Worm (Caenorhabditis elegans) whole organism, young adult: Measurements from ENCODE around the gene ubq-1.
A peak's percentile ranks its signal among the peaks of the same experiment; 100 is the strongest.

Source experiments
- D2030.7 ChIP-seq: fragments of 200-800 bp; sonication (Bioruptor generic); IDR thresholded peaks from 2 replicates; pipeline ENCODE4 v1.3.6; 2022; ENCODE audit warnings: missing genetic modification reagents, missing genetic modification characterization, missing compliant biosample characterization
- F10E7.11 ChIP-seq: sonication (generic microtip); optimal IDR thresholded peaks from 2 replicates; lab custom pipeline; 2017; ENCODE audit warnings: mild to moderate bottlenecking, missing genetic modification characterization, moderate library complexity, missing compliant biosample characterization
- F39B2.1 ChIP-seq: fragments of 200-800 bp; sonication (Bioruptor generic); IDR thresholded peaks from 2 replicates; pipeline ENCODE4 v1.3.6; 2022; ENCODE audit warnings: missing genetic modification reagents, missing genetic modification characterization, missing compliant biosample characterization
- F57C9.4 ChIP-seq: sonication (generic microtip); optimal IDR thresholded peaks from 2 replicates; lab custom pipeline; 2017; ENCODE audit warnings: mild to moderate bottlenecking, missing genetic modification characterization, missing compliant biosample characterization
- Y53F4B.3 ChIP-seq: fragments of 200-800 bp; sonication (Bioruptor generic); IDR thresholded peaks from 2 replicates; pipeline ENCODE4 v1.3.6; 2022; ENCODE audit warnings: missing genetic modification reagents, missing genetic modification characterization, missing compliant biosample characterization
- ama-1 ChIP-seq, 3 experiments: fragments of 150-350 bp in 1 of 3; sonication (generic microtip) in 2 of 3; optimal IDR thresholded peaks; 2 replicates each; lab custom pipeline; 2014 to 2018; ENCODE audit warnings: missing biosample characterization in 2 of 3, missing genetic modification characterization in 2 of 3, missing genetic modification reagents in 2 of 3
- atf-7 ChIP-seq: sonication (generic microtip); optimal IDR thresholded peaks from 2 replicates; lab custom pipeline; 2017; ENCODE audit warnings: mild to moderate bottlenecking, missing genetic modification characterization, missing compliant biosample characterization
- ceh-79 ChIP-seq: sonication (generic microtip); optimal IDR thresholded peaks from 2 replicates; lab custom pipeline; 2017; ENCODE audit warnings: mild to moderate bottlenecking, missing genetic modification characterization, missing compliant biosample characterization
- chd-7 ChIP-seq: sonication (generic microtip); optimal IDR thresholded peaks from 2 replicates; lab custom pipeline; 2016; ENCODE audit warnings: mild to moderate bottlenecking, missing genetic modification characterization, moderate library complexity, missing compliant biosample characterization
- dox-1 ChIP-seq: fragments of 200-800 bp; sonication (Bioruptor generic); IDR thresholded peaks from 2 replicates; pipeline ENCODE4 v1.3.6; 2022; ENCODE audit warnings: missing genetic modification reagents, missing genetic modification characterization, missing compliant biosample characterization
- dpff-1 ChIP-seq: sonication (generic microtip); optimal IDR thresholded peaks from 2 replicates; lab custom pipeline; 2017; ENCODE audit warnings: mild to moderate bottlenecking, missing genetic modification characterization, missing compliant biosample characterization
- dpl-1 ChIP-seq: fragments of 150-350 bp; optimal IDR thresholded peaks from 2 replicates; lab custom pipeline; 2014; ENCODE audit warnings: missing biosample characterization, missing genetic modification reagents, missing genetic modification characterization
- efl-1 ChIP-seq: fragments of 150-350 bp; optimal IDR thresholded peaks from 2 replicates; lab custom pipeline; 2014; ENCODE audit warnings: missing biosample characterization, missing genetic modification reagents, missing genetic modification characterization
- fkh-3 ChIP-seq: sonication (generic microtip); optimal IDR thresholded peaks from 2 replicates; lab custom pipeline; 2016; ENCODE audit warnings: mild to moderate bottlenecking, missing genetic modification characterization, missing compliant biosample characterization
- hlh-26 ChIP-seq: fragments of 200-800 bp; sonication (Bioruptor generic); conservative IDR thresholded peaks from 2 replicates; pipeline ENCODE4 v1.3.6; 2022; ENCODE audit warnings: missing genetic modification reagents, missing genetic modification characterization, missing compliant biosample characterization
- hmg-1.2 ChIP-seq: fragments of 200-800 bp; sonication (Bioruptor generic); IDR thresholded peaks from 2 replicates; pipeline ENCODE4 v1.3.6; 2022; ENCODE audit warnings: missing genetic modification reagents, missing genetic modification characterization, missing compliant biosample characterization
- hmg-20 ChIP-seq: fragments of 200-800 bp; sonication (Bioruptor generic); IDR thresholded peaks from 2 replicates; pipeline ENCODE4 v1.3.6; 2022; ENCODE audit warnings: missing genetic modification reagents, missing genetic modification characterization, missing compliant biosample characterization
- hrde-1 ChIP-seq: sonication (generic microtip); optimal IDR thresholded peaks from 2 replicates; lab custom pipeline; 2016; ENCODE audit warnings: missing genetic modification characterization, mild to moderate bottlenecking, missing compliant biosample characterization, moderate library complexity, missing genotype, missing genetic modification reagents, borderline replicate concordance
- lag-1 ChIP-seq: fragments of 200-800 bp; sonication (Bioruptor generic); IDR thresholded peaks from 2 replicates; pipeline ENCODE4 v1.3.6; 2022; ENCODE audit warnings: missing genetic modification reagents, missing genetic modification characterization, missing compliant biosample characterization
- madf-10 ChIP-seq: sonication (generic microtip); optimal IDR thresholded peaks from 2 replicates; lab custom pipeline; 2016; ENCODE audit warnings: mild to moderate bottlenecking, missing genetic modification characterization, missing compliant biosample characterization
- madf-3 ChIP-seq: fragments of 200-800 bp; sonication (Bioruptor generic); IDR thresholded peaks from 2 replicates; pipeline ENCODE4 v1.3.6; 2022; ENCODE audit warnings: missing genetic modification reagents, missing genetic modification characterization, missing compliant biosample characterization
- mcd-1 ChIP-seq: fragments of 200-800 bp; sonication (Bioruptor generic); IDR thresholded peaks from 2 replicates; pipeline ENCODE4 v1.3.6; 2022; ENCODE audit warnings: missing genetic modification reagents, missing genetic modification characterization, missing compliant biosample characterization
- mel-28 ChIP-seq: sonication (generic microtip); optimal IDR thresholded peaks from 2 replicates; lab custom pipeline; 2016; ENCODE audit warnings: borderline replicate concordance, mild to moderate bottlenecking, missing genetic modification characterization, missing compliant biosample characterization
- nfyb-1 ChIP-seq: fragments of 200-800 bp; sonication (Bioruptor generic); IDR thresholded peaks from 2 replicates; pipeline ENCODE4 v1.3.6; 2022; ENCODE audit warnings: missing genetic modification reagents, missing genetic modification characterization, missing compliant biosample characterization
- nhr-179 ChIP-seq: sonication (generic microtip); optimal IDR thresholded peaks from 2 replicates; lab custom pipeline; 2016; ENCODE audit warnings: mild to moderate bottlenecking, missing genetic modification characterization, missing compliant biosample characterization
- nhr-80 ChIP-seq: sonication (generic microtip); optimal IDR thresholded peaks from 2 replicates; lab custom pipeline; 2016; ENCODE audit warnings: missing genetic modification characterization, missing compliant biosample characterization
- repo-1 ChIP-seq: sonication (generic microtip); optimal IDR thresholded peaks from 2 replicates; lab custom pipeline; 2017; ENCODE audit warnings: mild to moderate bottlenecking, missing genetic modification characterization, missing compliant biosample characterization
- sea-2 ChIP-seq: fragments of 200-800 bp; sonication (Bioruptor generic); IDR thresholded peaks from 2 replicates; pipeline ENCODE4 v1.3.6; 2022; ENCODE audit warnings: missing genetic modification characterization, missing compliant biosample characterization
- snpc-1.1 ChIP-seq: sonication (generic microtip); optimal IDR thresholded peaks from 2 replicates; lab custom pipeline; 2017; ENCODE audit warnings: missing genetic modification characterization, mild to moderate bottlenecking, missing compliant biosample characterization, antibody characterized with exemption, moderate library complexity, missing genotype, missing genetic modification reagents; ENCODE audit not compliant: insufficient read depth
- tbp1 ChIP-seq: fragments of 200-800 bp; sonication (Bioruptor generic); optimal IDR thresholded peaks from 2 replicates; lab custom pipeline; 2018; ENCODE audit warnings: mild to moderate bottlenecking, missing genetic modification characterization, missing compliant biosample characterization
- zim-3 ChIP-seq: sonication (generic microtip); optimal IDR thresholded peaks from 2 replicates; lab custom pipeline; 2017; ENCODE audit warnings: mild to moderate bottlenecking, missing genetic modification characterization, moderate library complexity, missing compliant biosample characterization
- ztf-18 ChIP-seq: sonication (generic microtip); optimal IDR thresholded peaks from 2 replicates; lab custom pipeline; 2016; ENCODE audit warnings: missing genotype, mild to moderate bottlenecking, missing genetic modification characterization, missing compliant biosample characterization
- ztf-6 ChIP-seq: fragments of 200-800 bp; sonication (Bioruptor generic); IDR thresholded peaks from 2 replicates; pipeline ENCODE4 v1.3.6; 2022; ENCODE audit warnings: missing genetic modification reagents, missing genetic modification characterization, missing compliant biosample characterization

ubq-1 gene

ce11 chrIII:5964058-5964632 lies 24.1 kb downstream of the ubq-1 start:
- TF ChIP-seq hmg-1.2 (GFP tag; lab: Robert Waterston, UW), result peak; percentile 28; the same call in 1 of the 2 replicates
- no peak for TF ChIP-seq hrde-1 (tag; lab: Kevin White, UChicago)
- TF ChIP-seq nhr-80, result peak; percentile 79
- TF ChIP-seq, all 124 proteins: peak for 2

ce11 chrIII:5965368-5965767 lies 25.3 kb downstream of the ubq-1 start:
- TF ChIP-seq tbp1 (GFP tag; lab: Kevin White, UChicago) (no peak), hrde-1 (tag; lab: Kevin White, UChicago) (no peak), dpff-1 (tag; lab: Kevin White, UChicago) (no peak), nhr-179 (tag; lab: Kevin White, UChicago) (no peak), zim-3 (no peak), mcd-1 (GFP tag; lab: Robert Waterston, UW) (no peak), dox-1 (GFP tag; lab: Robert Waterston, UW) (no peak), lag-1 (GFP tag; lab: Robert Waterston, UW) (no peak)

DNA sequence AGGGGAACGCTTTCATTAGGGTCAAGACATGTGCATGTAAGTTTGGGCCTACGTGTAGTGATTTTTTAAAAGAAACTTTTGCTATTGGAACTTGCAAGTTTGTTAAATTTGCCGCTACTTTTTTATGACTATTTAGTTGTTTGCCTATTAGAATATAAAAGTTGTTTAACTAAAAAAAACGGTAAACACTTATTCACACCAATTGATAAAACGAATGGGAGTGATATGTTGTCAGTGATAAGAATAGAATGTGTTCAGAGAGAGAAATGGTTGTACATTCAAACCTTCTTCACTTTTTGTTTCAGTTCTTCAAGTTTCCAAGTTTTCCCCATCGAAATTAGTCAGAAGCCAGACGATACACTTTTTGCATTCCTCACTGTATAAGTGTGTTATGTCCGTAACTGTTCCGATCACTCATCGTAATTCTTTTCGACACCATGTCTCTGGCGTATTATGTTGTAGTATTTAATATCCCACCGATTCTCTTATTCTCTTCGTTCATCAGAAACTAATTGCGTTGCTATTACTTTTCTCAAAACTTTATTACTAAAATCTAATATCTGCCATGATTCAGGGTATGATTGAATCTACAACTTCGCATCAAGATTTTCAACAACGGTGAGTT lies 25.9 kb downstream of the ubq-1 start, which contains the start of gene dct-6:
Gene dct-6 (plus strand): TSS at position 575 of the 625 bp plus-strand sequence.
- no peak for TF ChIP-seq madf-10 (tag; lab: Kevin White, UChicago)
- peak; percentile 41 for TF ChIP-seq nhr-80

DNA sequence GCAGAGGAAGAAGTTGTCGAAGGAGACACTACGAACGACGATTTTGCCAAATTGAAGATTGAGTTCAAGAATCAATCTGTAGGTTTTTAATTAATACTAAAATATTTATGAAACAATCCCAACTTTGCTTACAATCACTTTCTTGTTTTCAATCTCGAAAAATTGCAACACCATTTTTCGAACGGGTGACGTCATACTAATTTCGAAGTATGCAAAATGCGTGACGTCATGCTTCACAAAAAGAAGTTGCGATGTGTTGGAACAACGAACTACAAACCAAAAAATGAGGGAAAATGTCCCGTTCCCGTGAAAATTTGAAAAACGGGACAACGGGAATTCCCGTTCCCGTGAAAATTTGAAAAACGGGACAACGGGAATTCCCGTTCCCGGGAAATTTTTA lies 27.6 kb downstream of the ubq-1 start:
- TF ChIP-seq dox-1 (GFP tag; lab: Robert Waterston, UW) (no peak), repo-1 (no peak), madf-3 (GFP tag; lab: Robert Waterston, UW) (no peak), F57C9.4 (tag; lab: Kevin White, UChicago) (no peak), snpc-1.1 (no peak), dpl-1 (no peak), atf-7 (tag; lab: Kevin White, UChicago) (no peak)

DNA sequence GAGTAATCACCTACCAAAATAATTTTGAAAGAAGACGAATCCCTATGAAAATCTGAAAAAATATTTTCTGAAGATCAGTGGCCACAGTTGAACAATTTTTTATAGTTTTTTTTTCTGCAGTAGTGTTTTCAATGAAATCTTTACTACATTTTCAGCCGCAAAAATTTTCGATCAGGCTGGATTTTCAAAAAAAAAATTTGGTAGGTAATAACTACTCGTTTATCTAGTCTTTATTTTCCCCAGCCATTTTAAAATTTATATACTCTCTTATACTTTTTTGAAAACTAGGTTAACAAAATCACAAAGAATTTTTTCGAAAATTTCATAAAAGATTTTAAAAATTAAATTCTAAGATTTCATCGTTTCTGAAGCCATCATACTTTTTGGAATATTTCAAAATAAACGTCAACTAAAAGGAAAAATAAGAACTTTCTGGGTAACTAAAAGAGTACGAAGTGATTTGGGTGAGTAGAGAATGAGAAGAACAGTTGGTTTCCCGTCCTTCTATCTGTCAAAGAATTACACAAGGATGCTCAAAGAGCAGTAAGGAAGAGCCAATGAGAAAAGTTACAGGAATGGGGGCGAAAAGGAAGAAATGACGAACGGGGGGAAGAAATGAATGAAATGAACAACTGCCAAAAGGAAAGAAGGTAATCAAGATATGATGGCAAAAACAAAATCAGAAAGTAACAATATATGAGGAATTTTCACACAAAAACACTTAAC lies 35.1 kb downstream of the ubq-1 start, which contains the start of gene mlp-1:
Gene mlp-1 (minus strand): TSS at position 51 of the 726 bp plus-strand sequence.
- no peak for TF ChIP-seq mcd-1 (GFP tag; lab: Robert Waterston, UW)
- no peak for TF ChIP-seq hlh-26 (GFP tag; lab: Robert Waterston, UW)
- no peak for TF ChIP-seq ama-1 (optimal IDR thresholded peaks at IDR 0.05; lab: Kevin White, UChicago)
- no peak for TF ChIP-seq ama-1 (GFP tag; optimal IDR thresholded peaks at IDR 0.05; lab: Kevin White, UChicago)
- no peak for TF ChIP-seq F10E7.11 (tag; lab: Kevin White, UChicago)

DNA sequence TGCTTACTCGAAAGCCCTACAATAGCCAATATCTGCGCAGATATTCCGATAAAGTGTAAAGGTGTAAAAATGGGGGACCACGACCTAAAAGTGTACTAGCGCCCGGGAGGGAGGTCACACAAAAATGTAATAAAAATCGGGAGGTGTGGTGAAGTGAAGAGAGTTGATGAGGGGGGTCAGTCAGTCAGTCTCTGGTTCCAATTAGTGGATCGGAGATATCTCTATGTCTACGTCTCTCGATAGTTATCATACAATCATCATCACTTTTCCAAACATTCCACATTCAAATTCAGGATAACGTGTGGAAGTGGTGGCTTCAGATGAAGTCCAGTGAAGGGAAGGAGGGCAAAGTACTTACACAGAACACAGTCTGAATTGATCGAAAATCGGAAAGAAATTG lies 36.0 kb downstream of the ubq-1 start:
- TF ChIP-seq mel-28 (tag; lab: Kevin White, UChicago) (no peak), nfyb-1 (GFP tag; lab: Robert Waterston, UW) (no peak), ztf-6 (no peak), madf-3 (GFP tag; lab: Robert Waterston, UW) (no peak), fkh-3 (tag; lab: Kevin White, UChicago) (no peak), efl-1 (GFP tag; lab: Kevin White, UChicago) (no peak), atf-7 (tag; lab: Kevin White, UChicago) (no peak), repo-1 (no peak), ceh-79 (tag; lab: Kevin White, UChicago) (no peak), D2030.7 (GFP tag; lab: Robert Waterston, UW) (no peak), ztf-18 (tag; lab: Kevin White, UChicago) (no peak), chd-7 (tag; lab: Kevin White, UChicago) (no peak), Y53F4B.3 (GFP tag; lab: Robert Waterston, UW) (no peak), F39B2.1 (GFP tag; lab: Robert Waterston, UW) (no peak), sea-2 (GFP tag; lab: Robert Waterston, UW) (no peak), hmg-20 (GFP tag; lab: Robert Waterston, UW) (no peak)
